Worm (Caenorhabditis elegans): Measurements from ENCODE around the gene srz-78.

DNA sequence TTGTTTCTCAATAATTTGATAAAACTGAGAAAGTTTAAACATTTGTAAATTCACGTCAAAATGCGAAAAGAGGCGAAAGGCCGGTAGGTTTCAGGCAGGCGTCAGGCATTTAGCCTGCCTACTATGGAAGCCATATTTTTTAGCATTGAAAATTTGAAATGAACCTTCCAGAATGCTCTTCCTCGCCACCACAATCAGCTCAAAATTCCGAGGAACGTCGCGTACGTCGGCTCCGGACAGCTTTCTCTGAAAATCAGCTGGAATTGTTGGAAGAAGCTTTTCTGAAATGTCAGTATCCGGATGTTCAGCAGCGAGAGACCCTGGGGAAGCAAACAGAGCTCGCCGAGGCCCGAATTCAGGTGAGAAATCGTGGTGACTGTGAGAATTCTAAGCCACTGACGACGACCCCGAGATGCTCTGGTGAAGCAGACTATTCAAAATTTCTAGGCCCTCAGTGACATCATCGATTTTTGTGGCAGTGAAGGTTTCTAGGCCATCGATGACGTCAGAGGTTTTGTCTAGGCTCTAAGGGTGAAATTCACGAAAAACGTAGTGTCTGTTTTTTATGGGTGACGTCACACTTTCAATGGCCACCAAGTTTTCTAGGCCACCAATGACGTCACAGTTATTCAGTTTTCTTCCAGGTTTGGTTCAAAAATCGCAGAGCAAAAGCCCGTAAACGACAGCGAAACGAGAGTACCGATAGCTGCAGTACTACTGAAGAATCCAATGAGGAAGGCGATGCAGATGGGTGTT, 10.6 kb downstream of the srz-78 start:
- TF ChIP-seq odd-2 (tag; optimal IDR thresholded peaks at IDR 0.05) (no peak), ama-1 (optimal IDR thresholded peaks at IDR 0.05) (no peak), fkh-10 (GFP tag; optimal IDR thresholded peaks at IDR 0.05) (no peak), tbx-7 (tag; optimal IDR thresholded peaks at IDR 0.05) (no peak), ceh-45 (GFP tag; IDR thresholded peaks at IDR 0.05) (no peak), ceh-9 (tag; optimal IDR thresholded peaks at IDR 0.05) (no peak)

Measured in whole organism, late embryonic.